Fruit fly (Drosophila melanogaster) whole organism, adult: ENCODE data around the gene Tace.

ENCODE experiments used
- kay ChIP-seq: fragments of 200-800 bp; sonication (Bioruptor generic); peaks from one replicate; lab custom pipeline; 2016; ENCODE audit warnings: missing biosample characterization, missing genetic modification characterization, borderline replicate concordance
- toe ChIP-seq: fragments of 200-800 bp; sonication (Bioruptor generic); optimal IDR thresholded peaks from 2 replicates; lab custom pipeline; 2016; ENCODE audit warnings: missing biosample characterization, missing genetic modification characterization

DNA sequence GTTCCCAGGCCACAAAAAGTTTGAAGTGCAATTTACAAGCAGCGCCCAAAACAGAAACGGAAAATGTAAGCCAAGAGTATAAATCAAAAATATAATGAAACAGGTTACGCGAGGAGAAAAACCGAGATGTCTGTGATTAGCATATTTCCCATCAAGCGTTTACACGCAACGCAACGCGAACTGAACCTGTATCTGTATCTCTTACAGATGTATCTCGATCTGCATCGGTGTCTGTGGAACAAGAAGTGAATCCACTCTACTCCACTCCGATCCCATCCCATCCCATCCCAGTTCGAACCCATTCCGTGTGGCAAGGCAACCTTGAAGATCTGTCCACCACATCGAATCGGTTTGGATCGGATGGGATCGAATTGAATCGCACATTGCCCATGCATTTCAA is 16.4 kb upstream of the Tace start:
- TF ChIP-seq toe (GFP tag; lab: Kevin White, UChicago) = no peak
- no peak for TF ChIP-seq kay (GFP tag; lab: Kevin White, UChicago)
